Fruit fly (Drosophila melanogaster) whole organism, wandering third instar larva: ENCODE results near the gene CG31835.

ENCODE experiments used
- Dfd ChIP-seq: fragments of >200 bp; optimal IDR thresholded peaks from 2 replicates; lab custom pipeline; 2017; ENCODE audit warnings: missing biosample characterization, missing genetic modification characterization
- Hnf4 ChIP-seq: fragments of 200-800 bp; sonication (Bioruptor generic); optimal IDR thresholded peaks from 2 replicates; lab custom pipeline; 2016; ENCODE audit warnings: missing biosample characterization, mild to moderate bottlenecking, missing genetic modification characterization
- lola ChIP-seq: fragments of >200 bp; optimal IDR thresholded peaks from 2 replicates; lab custom pipeline; 2017; ENCODE audit warnings: missing biosample characterization, missing genetic modification characterization
- tai ChIP-seq: sonication (Bioruptor generic); optimal IDR thresholded peaks from 2 replicates; lab custom pipeline; 2016; ENCODE audit warnings: missing biosample characterization, missing genetic modification characterization
- usp ChIP-seq: fragments of >200 bp; optimal IDR thresholded peaks from 2 replicates; lab custom pipeline; 2017; ENCODE audit warnings: missing biosample characterization, missing genetic modification characterization

dm6 chr2L:14688274-14688840 is 47.3 kb upstream of the CG31835 start:
- no peak for TF ChIP-seq tai
- no peak for TF ChIP-seq lola (GFP tag; lab: Kevin White, UChicago)
- TF ChIP-seq usp (GFP tag; lab: Kevin White, UChicago): no peak
- no peak for TF ChIP-seq Dfd
- no peak for TF ChIP-seq Hnf4 (GFP tag; lab: Kevin White, UChicago)
